Worm (Caenorhabditis elegans) whole organism, L4 larva: ENCODE results near the gene T22D1.3.
A peak's percentile ranks its signal among the peaks of the same experiment; 100 is the strongest.

Source experiments
- F26F4.8 ChIP-seq: fragments of 200-800 bp; sonication (Bioruptor generic); conservative IDR thresholded peaks from 2 replicates; pipeline ENCODE4 v1.3.6; 2022; ENCODE audit warnings: missing genetic modification characterization, missing compliant biosample characterization
- F44E2.7 ChIP-seq: fragments of 200-800 bp; sonication (Bioruptor generic); IDR thresholded peaks from 2 replicates; pipeline ENCODE4 v2.1.2; 2022; ENCODE audit warnings: missing genetic modification characterization, missing compliant biosample characterization
- F49E8.2 ChIP-seq: sonication (generic microtip); optimal IDR thresholded peaks from 2 replicates; lab custom pipeline; 2016; ENCODE audit warnings: missing compliant biosample characterization, mild to moderate bottlenecking, missing genetic modification characterization, borderline replicate concordance
- Y5F2A.4 ChIP-seq: fragments of 200-800 bp; sonication (Bioruptor generic); optimal IDR thresholded peaks from 2 replicates; lab custom pipeline; 2018; ENCODE audit warnings: mild to moderate bottlenecking, missing genetic modification characterization, missing compliant biosample characterization
- Y75B8A.6 ChIP-seq: fragments of 200-800 bp; sonication (Bioruptor generic); IDR thresholded peaks from 2 replicates; pipeline ENCODE4 v1.3.6; 2022; ENCODE audit warnings: missing genetic modification reagents, missing genetic modification characterization, missing compliant biosample characterization
- ZK546.5 ChIP-seq, 2 experiments: sonication (generic microtip); optimal IDR thresholded peaks; 2 replicates each; lab custom pipeline; 2017; ENCODE audit warnings: missing biosample characterization in 2 of 2, missing genetic modification characterization in 2 of 2
- aha-1 ChIP-seq: fragments of 150-350 bp; peaks from one replicate; lab custom pipeline; 2014; ENCODE audit warnings: missing biosample characterization, missing genetic modification characterization
- aly-2 ChIP-seq: sonication (generic microtip); optimal IDR thresholded peaks from 2 replicates; lab custom pipeline; 2018; ENCODE audit warnings: missing biosample characterization, missing genetic modification characterization
- arid-1 ChIP-seq: fragments of 200-800 bp; sonication (Bioruptor generic); conservative IDR thresholded peaks from 2 replicates; pipeline ENCODE4 v1.3.6; 2022; ENCODE audit warnings: missing genetic modification reagents, missing genetic modification characterization, missing compliant biosample characterization
- attf-4 ChIP-seq: sonication (generic microtip); optimal IDR thresholded peaks from 3 replicates; lab custom pipeline; 2017; ENCODE audit warnings: missing biosample characterization, missing genetic modification characterization
- ceh-28 ChIP-seq: fragments of 150-350 bp; optimal IDR thresholded peaks from 2 replicates; lab custom pipeline; 2014; ENCODE audit warnings: missing biosample characterization, missing genetic modification reagents, missing genetic modification characterization
- ces-1 ChIP-seq: fragments of 150-350 bp; sonication (generic microtip); optimal IDR thresholded peaks from 4 replicates; lab custom pipeline; 2014; ENCODE audit warnings: missing biosample characterization, missing genetic modification reagents, missing genetic modification characterization
- cey-2 ChIP-seq: sonication (generic microtip); optimal IDR thresholded peaks from 3 replicates; lab custom pipeline; 2017; ENCODE audit warnings: missing genetic modification characterization, mild to moderate bottlenecking, missing compliant biosample characterization, antibody characterized with exemption, borderline replicate concordance; ENCODE audit not compliant: insufficient read depth
- ctbp-1 ChIP-seq: fragments of 200-800 bp; sonication (Bioruptor generic); IDR thresholded peaks from 2 replicates; pipeline ENCODE4 v1.3.6; 2022; ENCODE audit warnings: missing genetic modification reagents, missing genetic modification characterization, missing compliant biosample characterization
- daf-16 ChIP-seq, 3 experiments: sonication (generic microtip); optimal IDR thresholded peaks; 2 replicates each; lab custom pipeline; 2016 to 2017; ENCODE audit warnings: missing genetic modification characterization in 3 of 3, missing genetic modification reagents in 3 of 3, mild to moderate bottlenecking in 2 of 3, missing compliant biosample characterization in 2 of 3, missing biosample characterization in 1 of 3, moderate library complexity in 1 of 3
- dmd-6 ChIP-seq: fragments of 200-800 bp; sonication (Bioruptor generic); IDR thresholded peaks from 2 replicates; pipeline ENCODE4 v1.3.6; 2022; ENCODE audit warnings: missing genetic modification reagents, missing genetic modification characterization, missing compliant biosample characterization
- dpl-1 ChIP-seq: fragments of 150-350 bp; optimal IDR thresholded peaks from 2 replicates; lab custom pipeline; 2014; ENCODE audit warnings: missing biosample characterization, missing genetic modification reagents, missing genetic modification characterization
- fkh-10 ChIP-seq: fragments of 150-350 bp; optimal IDR thresholded peaks from 2 replicates; lab custom pipeline; 2014; ENCODE audit warnings: missing biosample characterization, missing genetic modification reagents, missing genetic modification characterization
- gei-8 ChIP-seq: fragments of 200-800 bp; sonication (Bioruptor generic); optimal IDR thresholded peaks from 2 replicates; lab custom pipeline; 2018; ENCODE audit warnings: mild to moderate bottlenecking, missing genetic modification characterization, missing compliant biosample characterization
- hif-1 ChIP-seq, 2 experiments: sonication (generic microtip); optimal IDR thresholded peaks; 2 replicates each; lab custom pipeline; 2016 to 2017; ENCODE audit warnings: missing compliant biosample characterization in 2 of 2, missing genetic modification characterization in 2 of 2, missing genetic modification reagents in 2 of 2, missing genotype in 2 of 2, mild to moderate bottlenecking in 1 of 2
- lim-7 ChIP-seq: fragments of 200-800 bp; sonication (Bioruptor generic); IDR thresholded peaks from 2 replicates; pipeline ENCODE4 v1.3.6; 2022; ENCODE audit warnings: missing genetic modification characterization, missing compliant biosample characterization
- lin-1 ChIP-seq: fragments of 200-800 bp; sonication (Bioruptor generic); IDR thresholded peaks from 2 replicates; pipeline ENCODE4 v1.3.6; 2022; ENCODE audit warnings: missing genetic modification reagents, missing genetic modification characterization, missing compliant biosample characterization
- lin-13 ChIP-seq: fragments of 150-350 bp; optimal IDR thresholded peaks from 2 replicates; lab custom pipeline; 2014; ENCODE audit warnings: missing biosample characterization, missing genetic modification reagents, missing genetic modification characterization
- madf-5 ChIP-seq, 2 experiments: fragments of 200-800 bp; sonication (Bioruptor generic); IDR thresholded peaks; 2 replicates each; pipeline ENCODE4 v1.3.6; 2022; ENCODE audit warnings: missing compliant biosample characterization in 2 of 2, missing genetic modification characterization in 2 of 2
- mdl-1 ChIP-seq, 2 experiments: fragments of 150-350 bp in 1 of 2; sonication (generic microtip) in 1 of 2; optimal IDR thresholded peaks; 2 replicates each; lab custom pipeline; 2014 to 2017; ENCODE audit warnings: missing biosample characterization in 2 of 2, missing genetic modification characterization in 2 of 2
- mxl-3 ChIP-seq: fragments of 200-800 bp; sonication (Bioruptor generic); optimal IDR thresholded peaks from 2 replicates; lab custom pipeline; 2018; ENCODE audit warnings: mild to moderate bottlenecking, missing genetic modification characterization, missing compliant biosample characterization
- nhr-10 ChIP-seq: fragments of 150-350 bp; optimal IDR thresholded peaks from 2 replicates; lab custom pipeline; 2014; ENCODE audit warnings: missing biosample characterization, missing genetic modification characterization
- nhr-102 ChIP-seq: sonication (generic microtip); optimal IDR thresholded peaks from 2 replicates; lab custom pipeline; 2016; ENCODE audit warnings: mild to moderate bottlenecking, missing genetic modification characterization, moderate library complexity, missing compliant biosample characterization
- nhr-111 ChIP-seq: fragments of 200-800 bp; sonication (Bioruptor generic); optimal IDR thresholded peaks from 2 replicates; lab custom pipeline; 2018; ENCODE audit warnings: mild to moderate bottlenecking, missing genetic modification characterization, missing compliant biosample characterization
- nhr-28 ChIP-seq: fragments of 150-350 bp; optimal IDR thresholded peaks from 2 replicates; lab custom pipeline; 2014; ENCODE audit warnings: missing biosample characterization, missing genetic modification characterization
- nhr-41 ChIP-seq: fragments of 200-800 bp; sonication (Bioruptor generic); IDR thresholded peaks from 2 replicates; pipeline ENCODE4 v1.3.6; 2022; ENCODE audit warnings: missing genetic modification reagents, missing genetic modification characterization, missing compliant biosample characterization
- nhr-48 ChIP-seq: sonication (generic microtip); optimal IDR thresholded peaks from 2 replicates; lab custom pipeline; 2016; ENCODE audit warnings: mild to moderate bottlenecking, missing genetic modification characterization, missing compliant biosample characterization
- nhr-77 ChIP-seq: fragments of 150-350 bp; optimal IDR thresholded peaks from 2 replicates; lab custom pipeline; 2014; ENCODE audit warnings: missing biosample characterization, missing genetic modification characterization
- pha-4 ChIP-seq, 2 experiments: fragments of 150-350 bp in 1 of 2; fragments of 200-800 bp in 1 of 2; sonication (Bioruptor generic) in 1 of 2; IDR thresholded peaks in 1 of 2; optimal IDR thresholded peaks in 1 of 2; 2 replicates each; pipeline versions ENCODE4 v1.3.6 to Lab custom; 2014 to 2022; ENCODE audit warnings: missing genetic modification characterization in 2 of 2, missing genetic modification reagents in 2 of 2, missing biosample characterization in 1 of 2, missing compliant biosample characterization in 1 of 2
- php-3 ChIP-seq: fragments of 200-800 bp; sonication (Bioruptor generic); IDR thresholded peaks from 2 replicates; pipeline ENCODE4 v1.3.6; 2022; ENCODE audit warnings: missing genetic modification reagents, missing genetic modification characterization, missing compliant biosample characterization
- pqm-1 ChIP-seq: sonication (generic microtip); optimal IDR thresholded peaks from 2 replicates; lab custom pipeline; 2017; ENCODE audit warnings: missing biosample characterization, missing genetic modification characterization
- vab-7 ChIP-seq: fragments of 200-800 bp; sonication (Bioruptor generic); IDR thresholded peaks from 2 replicates; pipeline ENCODE4 v1.3.6; 2022; ENCODE audit warnings: missing genetic modification reagents, missing genetic modification characterization, missing compliant biosample characterization
- zfp-2 ChIP-seq: sonication (generic microtip); optimal IDR thresholded peaks from 2 replicates; lab custom pipeline; 2016; ENCODE audit warnings: mild to moderate bottlenecking, missing genetic modification characterization, missing compliant biosample characterization
- zfp-3 ChIP-seq: fragments of 200-800 bp; sonication (Bioruptor generic); conservative IDR thresholded peaks from 2 replicates; pipeline ENCODE4 v1.3.6; 2022; ENCODE audit warnings: missing genetic modification reagents, missing genetic modification characterization, missing compliant biosample characterization
- zip-2 ChIP-seq: fragments of 150-350 bp; optimal IDR thresholded peaks from 2 replicates; lab custom pipeline; 2014; ENCODE audit warnings: missing biosample characterization, missing genetic modification characterization
- ztf-11 ChIP-seq: fragments of 150-350 bp; optimal IDR thresholded peaks from 2 replicates; lab custom pipeline; 2014; ENCODE audit warnings: missing biosample characterization, missing genetic modification characterization
- ztf-7 ChIP-seq: fragments of 150-350 bp; optimal IDR thresholded peaks from 2 replicates; lab custom pipeline; 2014; ENCODE audit warnings: missing biosample characterization, missing genetic modification characterization

Gene T22D1.3

DNA sequence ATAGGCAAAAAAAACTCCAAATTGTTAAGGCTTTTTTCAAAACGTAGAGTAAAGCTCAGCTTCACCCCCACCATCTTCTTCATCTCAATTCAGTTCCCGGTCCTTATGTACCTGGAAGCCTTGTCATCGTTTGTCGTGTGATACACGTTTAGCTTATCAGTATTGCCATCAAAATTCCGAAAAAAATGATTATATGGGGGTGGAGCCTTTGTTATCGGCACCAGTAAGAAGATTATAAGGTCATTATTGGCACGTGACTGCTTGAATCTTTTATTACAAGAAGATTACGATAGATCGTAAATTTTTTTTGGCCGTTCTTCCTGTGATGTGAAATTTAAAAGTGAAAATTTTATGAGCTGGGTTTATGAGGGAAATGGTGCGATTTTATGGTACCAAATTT, 32.9 kb upstream of the T22D1.3 start (continued):
- TF ChIP-seq ztf-7 (tag; lab: Kevin White, UChicago) (no peak), ces-1 (no peak), zfp-3 (GFP tag; lab: Robert Waterston, UW) (no peak), mxl-3 (no peak), ZK546.5 (tag; optimal IDR thresholded peaks at IDR 0.05; lab: Kevin White, UChicago) (no peak), F26F4.8 (GFP tag; lab: Robert Waterston, UW) (no peak), lim-7 (GFP tag; lab: Robert Waterston, UW) (no peak), pqm-1 (tag; lab: Kevin White, UChicago) (peak; percentile 85), arid-1 (GFP tag; lab: Robert Waterston, UW) (no peak), ztf-11 (tag; lab: Kevin White, UChicago) (no peak), nhr-28 (peak; percentile 61), aha-1 (tag; lab: Kevin White, UChicago) (no peak), dmd-6 (GFP tag; lab: Robert Waterston, UW) (peak; percentile 95), lin-1 (GFP tag; lab: Robert Waterston, UW) (peak; percentile 83), php-3 (GFP tag; lab: Robert Waterston, UW) (peak; percentile 95), pha-4 (GFP tag; IDR thresholded peaks at IDR 0.05; lab: Robert Waterston, UW) (0 out of 2 replicates have a peak, but pooled peaks have one; percentile 17), pha-4 (tag; optimal IDR thresholded peaks at IDR 0.05; lab: Kevin White, UChicago) (no peak), dpl-1 (GFP tag; lab: Kevin White, UChicago) (no peak), ctbp-1 (GFP tag; lab: Robert Waterston, UW) (no peak), zfp-2 (tag; lab: Kevin White, UChicago) (no peak), fkh-10 (GFP tag; lab: Kevin White, UChicago) (no peak), hif-1 (tag; optimal IDR thresholded peaks at IDR 0.05; lab: Kevin White, UChicago) (no peak), madf-5 (GFP tag; IDR thresholded peaks at IDR 0.05; lab: Robert Waterston, UW) (no peak), mdl-1 (tag; optimal IDR thresholded peaks at IDR 0.05; lab: Kevin White, UChicago) (peak in 1 of 2 experiments; percentile 18), nhr-111 (no peak), nhr-10 (tag; lab: Kevin White, UChicago) (no peak), nhr-77 (tag; lab: Kevin White, UChicago) (peak; percentile 70), ceh-28 (tag; lab: Kevin White, UChicago) (no peak), Y75B8A.6 (GFP tag; lab: Robert Waterston, UW) (0 out of 2 replicates have a peak, but pooled peaks have one; percentile 21), nhr-48 (tag; lab: Kevin White, UChicago) (peak; percentile 87), nhr-102 (tag; lab: Kevin White, UChicago) (peak; percentile 46), vab-7 (GFP tag; lab: Robert Waterston, UW) (no peak), cey-2 (tag; lab: Kevin White, UChicago) (no peak), gei-8 (GFP tag; lab: Kevin White, UChicago) (no peak), zip-2 (tag; lab: Kevin White, UChicago) (no peak), daf-16 (GFP tag; optimal IDR thresholded peaks at IDR 0.05; lab: Kevin White, UChicago) (no peak), daf-16 (tag; optimal IDR thresholded peaks at IDR 0.05; lab: Kevin White, UChicago) (peak; percentile 59), Y5F2A.4 (no peak), F49E8.2 (tag; lab: Kevin White, UChicago) (no peak), nhr-41 (GFP tag; lab: Robert Waterston, UW) (peak; percentile 96), F44E2.7 (GFP tag; lab: Robert Waterston, UW) (no peak), attf-4 (tag; lab: Kevin White, UChicago) (no peak), lin-13 (GFP tag; lab: Kevin White, UChicago) (no peak), aly-2 (tag; lab: Kevin White, UChicago) (no peak)
